Fruit fly (Drosophila melanogaster) whole organism, adult: ENCODE results near the gene CG10208.

Experiments used
- CG11617 ChIP-seq: fragments of 200-800 bp; sonication (Bioruptor generic); optimal IDR thresholded peaks from 2 replicates; lab custom pipeline; 2017; ENCODE audit warnings: mild to moderate bottlenecking, missing biosample characterization, missing genetic modification reagents, missing genetic modification characterization
- CG1620 ChIP-seq: fragments of 200-800 bp; sonication (Bioruptor generic); optimal IDR thresholded peaks from 2 replicates; lab custom pipeline; 2016; ENCODE audit warnings: missing biosample characterization, missing genetic modification characterization

dm6 chr3R:23737676-23738574 is 36.0 kb downstream of the CG10208 start:
- no peak for TF ChIP-seq CG1620 (GFP tag; lab: Kevin White, UChicago)
- no peak for TF ChIP-seq CG11617 (GFP tag; lab: Kevin White, UChicago)
